Worm (Caenorhabditis elegans) whole organism, midembryonic: ENCODE measurements around the gene unc-105.
A peak's percentile ranks its signal among the peaks of the same experiment; 100 is the strongest.

ENCODE experiments used
- T22C8.4 ChIP-seq: fragments of 200-800 bp; sonication (Bioruptor generic); IDR thresholded peaks from 2 replicates; pipeline ENCODE4 v1.3.6; 2022; ENCODE audit warnings: missing genetic modification characterization, missing compliant biosample characterization
- cog-1 ChIP-seq: sonication (generic microtip); optimal IDR thresholded peaks from 2 replicates; lab custom pipeline; 2016; ENCODE audit warnings: missing genetic modification characterization, missing compliant biosample characterization
- flt-1 ChIP-seq: fragments of 200-800 bp; sonication (Bioruptor generic); IDR thresholded peaks from 2 replicates; pipeline ENCODE4 v1.3.6; 2022; ENCODE audit warnings: missing genetic modification characterization, missing compliant biosample characterization
- klf-2 ChIP-seq: fragments of 200-800 bp; sonication (Bioruptor generic); conservative IDR thresholded peaks from 2 replicates; pipeline ENCODE4 v1.3.6; 2022; ENCODE audit warnings: missing genetic modification reagents, missing genetic modification characterization, missing compliant biosample characterization
- med-1 ChIP-seq: sonication (generic microtip); optimal IDR thresholded peaks from 2 replicates; lab custom pipeline; 2017; ENCODE audit warnings: missing genetic modification characterization, mild to moderate bottlenecking, missing compliant biosample characterization, antibody characterized with exemption, missing genetic modification reagents; ENCODE audit not compliant: insufficient read depth
- ref-1 ChIP-seq: fragments of 200-800 bp; sonication (Bioruptor generic); conservative IDR thresholded peaks from 2 replicates; pipeline ENCODE4 v1.3.6; 2022; ENCODE audit warnings: missing genetic modification reagents, missing genetic modification characterization, missing compliant biosample characterization
- tab-1 ChIP-seq: fragments of 200-800 bp; sonication (Bioruptor generic); IDR thresholded peaks from 2 replicates; pipeline ENCODE4 v1.3.6; 2022; ENCODE audit warnings: missing genetic modification characterization, missing compliant biosample characterization
- ztf-23 ChIP-seq: fragments of 200-800 bp; sonication (Bioruptor generic); IDR thresholded peaks from 2 replicates; pipeline ENCODE4 v1.3.6; 2022; ENCODE audit warnings: missing genetic modification reagents, missing genetic modification characterization, missing compliant biosample characterization
- ztf-29 ChIP-seq: fragments of 200-800 bp; sonication (Bioruptor generic); IDR thresholded peaks from 2 replicates; pipeline ENCODE4 v1.3.6; 2022; ENCODE audit warnings: missing genetic modification reagents, missing genetic modification characterization, missing compliant biosample characterization

Gene unc-105

DNA sequence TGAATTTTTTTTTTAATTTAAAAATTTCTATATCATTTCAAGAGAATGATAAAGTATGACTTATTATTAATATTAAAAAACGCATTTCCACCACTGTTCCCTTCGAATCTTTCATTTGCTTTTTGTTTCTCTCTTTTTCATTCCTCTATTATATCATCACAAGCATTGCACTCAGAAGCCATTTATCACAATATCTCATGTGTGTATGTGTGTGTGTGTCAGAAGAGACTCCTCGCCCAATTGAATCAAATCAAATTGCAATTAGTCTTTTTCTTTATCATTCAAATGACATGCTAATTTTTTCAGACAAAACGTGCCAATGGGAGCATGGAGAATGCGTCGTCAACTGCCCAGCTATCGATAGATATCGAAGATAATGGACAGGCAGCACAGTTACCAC is at the start of gene unc-105:
unc-105 (plus strand) TSS at position 301 of the 400 bp plus-strand sequence.
- TF ChIP-seq med-1 (GFP tag; lab: Kevin White, UChicago) (no peak), T22C8.4 (no peak), ref-1 (GFP tag; lab: Robert Waterston, UW) (no peak)

DNA sequence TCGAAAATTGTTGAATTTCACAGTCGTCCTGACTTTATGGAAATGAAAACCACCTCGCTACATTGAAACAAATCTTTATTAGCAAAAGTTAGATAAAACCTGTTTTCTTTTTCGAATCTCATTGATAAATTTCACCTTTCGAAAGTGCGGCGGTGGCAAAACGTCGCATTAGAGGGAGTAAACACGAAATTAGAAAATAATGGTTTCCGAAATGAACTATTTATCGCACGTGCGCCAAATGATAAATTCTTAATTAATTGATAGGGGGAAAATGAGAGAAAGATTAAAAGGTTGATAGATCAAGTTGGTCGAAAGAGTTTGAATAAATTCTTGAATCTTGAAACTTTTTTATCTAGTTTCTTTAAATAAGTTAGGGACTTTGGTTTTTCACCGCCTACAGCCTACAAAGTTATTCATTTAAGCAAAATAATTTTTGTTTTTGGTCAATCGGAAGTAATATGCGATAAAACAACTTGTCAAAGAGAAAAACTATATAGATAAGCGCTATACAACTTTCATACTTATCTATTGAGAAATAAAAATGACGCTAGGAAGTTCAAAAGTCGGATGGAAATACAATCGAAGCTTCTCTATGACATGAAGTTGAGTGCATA is 45.1 kb upstream of the unc-105 start:
- no peak for TF ChIP-seq ref-1 (GFP tag; lab: Robert Waterston, UW)

DNA sequence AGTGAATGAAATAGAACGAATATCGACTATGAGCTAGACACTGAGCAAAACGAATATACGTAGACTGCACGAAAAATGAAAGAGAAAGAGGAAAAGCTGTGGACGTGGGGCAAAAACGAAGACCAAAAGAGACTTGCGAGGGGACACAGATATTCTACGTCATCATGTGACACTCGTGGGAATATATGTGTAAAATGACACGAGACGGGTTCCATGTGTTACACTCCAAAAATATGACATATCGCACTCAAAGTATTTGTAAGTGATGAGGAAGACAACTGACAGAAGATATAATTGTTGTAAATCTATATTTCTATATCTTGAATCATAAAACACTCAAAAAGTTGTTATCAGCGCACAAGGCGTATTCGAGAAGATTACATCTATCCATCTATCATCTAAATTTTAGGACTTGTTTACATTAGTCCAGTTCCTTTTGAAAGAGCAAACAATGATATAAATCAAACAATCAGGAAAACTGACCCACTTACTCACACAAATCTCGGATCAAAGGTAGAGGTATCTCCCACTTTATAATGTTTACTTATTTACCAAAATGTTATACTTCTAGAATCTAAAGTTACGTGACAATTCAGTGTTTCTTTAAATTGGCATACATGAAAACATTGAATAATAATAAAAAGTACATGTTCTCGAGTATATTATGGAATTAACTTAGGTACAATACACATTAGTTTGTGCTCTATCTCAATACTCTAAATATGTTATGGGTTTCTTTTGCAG is 44.3 kb upstream of the unc-105 start:
- TF ChIP-seq klf-2 (GFP tag; lab: Robert Waterston, UW) = no peak
- TF ChIP-seq cog-1 (tag; lab: Kevin White, UChicago) = peak; percentile 28

DNA sequence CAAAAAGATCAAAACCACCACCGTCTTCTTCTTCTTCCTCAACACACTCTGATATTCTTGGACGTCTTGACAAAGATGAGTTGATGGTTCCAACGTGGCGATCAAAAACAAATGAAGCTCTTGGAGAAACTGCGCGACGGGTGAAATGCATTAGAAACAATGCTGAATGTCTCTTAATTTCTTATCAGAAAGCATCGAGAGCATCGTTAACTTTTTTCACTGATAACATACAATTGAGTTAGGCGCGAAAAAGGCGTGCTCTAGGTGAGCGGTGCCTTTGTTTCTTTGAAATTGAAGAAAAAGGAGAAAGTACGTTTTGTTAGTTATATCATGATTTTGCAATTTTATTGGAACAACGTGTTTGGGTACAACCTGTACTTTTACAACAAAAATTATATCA is 43.0 kb upstream of the unc-105 start, which contains the start of gene gpcp-2:
gpcp-2 (minus strand) TSS at position 153 of the 400 bp plus-strand sequence.
- no peak for TF ChIP-seq ztf-23
- TF ChIP-seq flt-1 = no peak
- no peak for TF ChIP-seq med-1 (GFP tag; lab: Kevin White, UChicago)
- TF ChIP-seq ref-1 (GFP tag; lab: Robert Waterston, UW) = no peak
- TF ChIP-seq cog-1 (tag; lab: Kevin White, UChicago) = no peak
- no peak for TF ChIP-seq T22C8.4
- no peak for TF ChIP-seq klf-2 (GFP tag; lab: Robert Waterston, UW)

DNA sequence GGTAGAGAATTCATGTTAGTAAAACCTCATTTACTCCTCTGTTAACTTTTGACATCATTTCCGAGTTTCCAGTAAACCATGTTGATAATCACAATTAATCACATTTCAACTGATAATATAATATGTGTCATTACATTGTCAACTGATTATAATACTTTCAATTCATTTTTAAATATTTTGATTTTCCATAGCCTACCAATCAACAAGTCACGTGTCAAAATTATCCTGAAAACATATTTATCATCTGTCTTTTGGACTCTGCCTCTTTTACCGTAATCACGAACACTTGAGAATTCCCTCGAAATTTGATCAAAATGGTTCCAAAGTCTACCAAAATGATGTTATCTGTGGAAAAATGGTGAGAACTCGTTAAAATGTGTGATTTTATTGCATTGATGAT is 42.2 kb upstream of the unc-105 start:
- TF ChIP-seq tab-1 (GFP tag; lab: Robert Waterston, UW) (no peak), ztf-29 (GFP tag; lab: Robert Waterston, UW) (no peak)

DNA sequence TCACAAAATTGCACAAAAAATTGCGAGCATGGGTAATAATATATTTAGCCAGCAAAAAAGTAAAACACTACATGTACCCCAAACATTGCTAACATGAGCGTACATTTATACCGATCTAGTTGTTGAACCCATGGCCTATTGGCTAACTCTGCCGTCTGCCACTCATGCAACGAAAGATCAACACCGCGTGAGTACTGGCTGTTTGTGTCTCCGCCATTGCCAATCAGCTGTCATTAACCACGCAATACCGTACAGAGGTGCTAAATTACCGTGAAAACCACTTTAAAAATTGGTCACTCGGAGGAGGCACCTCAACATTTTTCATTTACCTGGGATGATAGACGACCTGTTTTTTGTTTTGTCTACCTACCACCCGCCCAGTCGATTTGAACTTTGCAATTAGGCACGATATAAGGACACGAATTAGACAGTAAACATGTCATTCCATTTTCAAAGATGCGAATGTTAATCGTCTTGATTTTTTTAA is 40.9 kb upstream of the unc-105 start, which contains the start of gene K02C4.2:
K02C4.2 (plus strand) TSS at position 437 of the 487 bp plus-strand sequence.
- TF ChIP-seq tab-1 (GFP tag; lab: Robert Waterston, UW) (peak; percentile 84), ztf-23 (peak; percentile 60; the same call in 1 of the 2 replicates), ref-1 (GFP tag; lab: Robert Waterston, UW) (peak; percentile 68), cog-1 (tag; lab: Kevin White, UChicago) (peak; percentile 47), ztf-29 (GFP tag; lab: Robert Waterston, UW) (peak; percentile 80), klf-2 (GFP tag; lab: Robert Waterston, UW) (peak; percentile 44; the same call in 1 of the 2 replicates), flt-1 (peak; percentile 93), T22C8.4 (peak; percentile 71), med-1 (GFP tag; lab: Kevin White, UChicago) (peak; percentile 44)

DNA sequence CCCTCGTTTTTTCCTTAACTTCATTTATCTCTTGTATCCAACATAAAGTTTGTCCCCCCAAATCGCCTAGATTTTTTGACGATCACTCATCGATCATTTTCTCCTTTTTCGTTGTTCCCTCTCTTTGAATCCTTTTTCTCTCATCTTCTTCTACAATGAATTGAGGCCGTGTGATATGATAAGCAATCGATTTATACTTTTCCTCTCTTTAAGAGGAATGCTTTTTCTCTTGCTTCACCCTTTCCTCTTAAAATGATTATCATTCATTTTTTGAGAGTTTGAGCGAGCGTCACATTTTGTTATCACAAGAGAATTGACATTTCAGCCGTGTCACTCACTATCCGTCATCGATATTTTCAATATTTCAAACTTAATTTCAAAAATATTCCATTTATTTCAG is 38.2 kb upstream of the unc-105 start, which contains the start of gene K02C4.5:
K02C4.5 (plus strand) TSS at position 395 of the 400 bp plus-strand sequence.
- no peak for TF ChIP-seq flt-1
- no peak for TF ChIP-seq cog-1 (tag; lab: Kevin White, UChicago)
- no peak for TF ChIP-seq med-1 (GFP tag; lab: Kevin White, UChicago)
- no peak for TF ChIP-seq tab-1 (GFP tag; lab: Robert Waterston, UW)
- no peak for TF ChIP-seq klf-2 (GFP tag; lab: Robert Waterston, UW)
- TF ChIP-seq ztf-23 = no peak
- TF ChIP-seq T22C8.4 = no peak
- no peak for TF ChIP-seq ztf-29 (GFP tag; lab: Robert Waterston, UW)
- TF ChIP-seq ref-1 (GFP tag; lab: Robert Waterston, UW) = no peak

DNA sequence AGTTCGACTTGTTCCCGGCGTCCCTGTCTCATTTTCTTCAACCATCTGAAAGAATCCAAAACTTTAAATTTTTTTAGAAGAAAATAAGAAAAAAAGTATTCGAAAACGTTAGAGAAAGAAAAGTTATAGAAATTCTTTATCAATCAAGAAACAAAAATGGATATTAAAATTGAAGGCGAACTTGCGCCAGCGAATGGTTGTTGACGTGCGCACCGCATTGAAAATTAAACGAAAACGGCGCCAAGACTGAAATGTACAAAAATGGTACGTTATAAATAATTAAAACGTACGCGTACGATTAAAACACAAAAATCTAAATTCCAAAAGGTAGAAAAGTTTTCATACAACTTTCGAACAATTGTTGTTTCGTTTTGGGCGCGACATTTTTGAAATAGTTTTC is 29.5 kb upstream of the unc-105 start, which contains the start of gene K02C4.3:
K02C4.3 (minus strand) TSS at position 51 of the 400 bp plus-strand sequence.
- no peak for TF ChIP-seq klf-2 (GFP tag; lab: Robert Waterston, UW)
- no peak for TF ChIP-seq T22C8.4
- TF ChIP-seq ref-1 (GFP tag; lab: Robert Waterston, UW) = no peak
- TF ChIP-seq flt-1 = no peak
- TF ChIP-seq cog-1 (tag; lab: Kevin White, UChicago) = no peak
- no peak for TF ChIP-seq ztf-23
- TF ChIP-seq tab-1 (GFP tag; lab: Robert Waterston, UW) = no peak
- no peak for TF ChIP-seq med-1 (GFP tag; lab: Kevin White, UChicago)
- no peak for TF ChIP-seq ztf-29 (GFP tag; lab: Robert Waterston, UW)

DNA sequence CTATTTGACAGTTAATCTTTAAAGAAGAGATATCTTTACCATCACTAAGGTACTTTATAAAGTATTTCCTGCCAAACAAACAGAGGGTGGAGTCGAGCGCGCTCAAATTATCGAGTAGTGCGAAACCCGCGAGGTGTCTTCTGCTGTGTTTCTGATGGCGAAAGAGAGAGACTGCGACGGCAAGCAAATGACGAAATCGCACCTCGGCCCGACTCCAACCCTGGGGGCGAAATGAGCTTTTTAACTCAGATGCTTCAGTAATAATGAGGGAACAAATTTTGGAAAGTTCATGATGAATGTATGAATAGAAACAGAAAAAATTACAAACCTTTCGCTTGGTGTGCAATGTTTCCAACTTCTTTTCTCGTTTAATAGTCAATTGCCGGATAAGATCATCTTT is 24.7 kb upstream of the unc-105 start:
- TF ChIP-seq klf-2 (GFP tag; lab: Robert Waterston, UW) (no peak), tab-1 (GFP tag; lab: Robert Waterston, UW) (no peak), T22C8.4 (no peak), flt-1 (no peak), med-1 (GFP tag; lab: Kevin White, UChicago) (no peak)

DNA sequence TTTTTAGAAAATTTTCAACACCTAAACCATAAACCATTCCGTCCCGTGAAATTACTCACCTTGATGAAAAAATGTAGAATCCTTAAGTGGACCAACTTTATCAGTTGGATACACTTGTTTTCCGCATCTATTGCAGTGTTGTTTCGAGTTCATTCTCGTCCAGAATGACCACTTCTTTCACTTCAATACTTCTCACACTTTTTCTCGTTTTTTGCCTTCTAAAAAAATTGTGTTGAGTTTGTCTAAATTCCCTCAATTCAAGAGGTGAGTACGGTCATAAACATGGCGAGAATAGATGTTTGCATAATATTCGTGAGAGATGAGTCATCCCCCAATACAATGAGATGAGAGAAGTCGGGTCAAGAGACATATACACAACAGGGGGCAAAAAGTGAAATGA is 23.7 kb upstream of the unc-105 start, which contains the start of gene ltd-1:
ltd-1 (minus strand) TSS at position 218 of the 400 bp plus-strand sequence.
- TF ChIP-seq tab-1 (GFP tag; lab: Robert Waterston, UW) = no peak
- TF ChIP-seq med-1 (GFP tag; lab: Kevin White, UChicago) = no peak
- TF ChIP-seq ztf-29 (GFP tag; lab: Robert Waterston, UW) = no peak
- TF ChIP-seq flt-1 = no peak
- no peak for TF ChIP-seq ztf-23
- no peak for TF ChIP-seq klf-2 (GFP tag; lab: Robert Waterston, UW)
- no peak for TF ChIP-seq T22C8.4
- no peak for TF ChIP-seq cog-1 (tag; lab: Kevin White, UChicago)
- no peak for TF ChIP-seq ref-1 (GFP tag; lab: Robert Waterston, UW)
